Worm (Caenorhabditis elegans) whole organism, late embryonic: ENCODE results near the gene nhr-118.

Experiments used
- fax-1 ChIP-seq: sonication (generic microtip); optimal IDR thresholded peaks from 2 replicates; lab custom pipeline; 2016; ENCODE audit warnings: missing genotype, missing genetic modification characterization, missing compliant biosample characterization
- fkh-10 ChIP-seq: fragments of 150-350 bp; optimal IDR thresholded peaks from 2 replicates; lab custom pipeline; 2014; ENCODE audit warnings: missing biosample characterization, missing genetic modification reagents, missing genetic modification characterization
- nfya-1 ChIP-seq: sonication (generic microtip); optimal IDR thresholded peaks from 2 replicates; lab custom pipeline; 2017; ENCODE audit warnings: missing genetic modification characterization, mild to moderate bottlenecking, missing compliant biosample characterization, antibody characterized with exemption, moderate library complexity
- odd-2 ChIP-seq: sonication (generic microtip); optimal IDR thresholded peaks from 2 replicates; lab custom pipeline; 2017; ENCODE audit warnings: antibody characterized with exemption, mild to moderate bottlenecking, missing genetic modification characterization, missing compliant biosample characterization
- pha-4 ChIP-seq: fragments of 150-350 bp; optimal IDR thresholded peaks from 2 replicates; lab custom pipeline; 2018; ENCODE audit warnings: missing biosample characterization, missing genetic modification reagents, missing genetic modification characterization
- tbx-2 ChIP-seq: sonication (generic microtip); optimal IDR thresholded peaks from 2 replicates; lab custom pipeline; 2016; ENCODE audit warnings: missing genetic modification characterization, missing compliant biosample characterization

ce11 chrV:4419767-4420322 is 12.2 kb downstream of the nhr-118 start, which contains the start of the genes Y47D7A.7 and Y47D7A.2:
- no peak for TF ChIP-seq tbx-2 (tag; lab: Kevin White, UChicago)
- TF ChIP-seq fkh-10 (GFP tag; lab: Kevin White, UChicago): no peak
- no peak for TF ChIP-seq odd-2
- no peak for TF ChIP-seq pha-4
- TF ChIP-seq fax-1: no peak
- TF ChIP-seq nfya-1 (tag; lab: Kevin White, UChicago): no peak
